Fruit fly (Drosophila melanogaster) whole organism, embryonic: Measurements from ENCODE around the gene CG44362.

ENCODE experiments used
- Aef1 ChIP-seq: fragments of 200-800 bp; sonication (Bioruptor generic); IDR thresholded peaks from 3 replicates; pipeline ENCODE4 v1.3.6; 2022; ENCODE audit warnings: missing biosample characterization, missing genetic modification characterization
- CG10959 ChIP-seq: fragments of 200-800 bp; sonication (Bioruptor generic); IDR thresholded peaks from 2 replicates; pipeline ENCODE4 v1.3.6; 2022; ENCODE audit warnings: missing biosample characterization, missing genetic modification characterization
- CG11085 ChIP-seq: fragments of 200-800 bp; sonication (Bioruptor generic); IDR thresholded peaks from 2 replicates; pipeline ENCODE4 v1.3.6; 2022; ENCODE audit warnings: missing biosample characterization, missing genetic modification characterization
- CG12659 ChIP-seq: fragments of 200-800 bp; sonication (Bioruptor generic); optimal IDR thresholded peaks from 3 replicates; lab custom pipeline; 2017; ENCODE audit warnings: mild to moderate bottlenecking, missing biosample characterization, missing genetic modification reagents, missing genetic modification characterization
- CG12942 ChIP-seq: fragments of 200-800 bp; sonication (Bioruptor generic); optimal IDR thresholded peaks from 3 replicates; lab custom pipeline; 2016; ENCODE audit warnings: missing biosample characterization, missing genetic modification characterization
- CG13123 ChIP-seq: fragments of 200-800 bp; sonication (Bioruptor generic); optimal IDR thresholded peaks from 2 replicates; lab custom pipeline; 2016; ENCODE audit warnings: missing biosample characterization, missing genetic modification characterization
- CG13624 ChIP-seq: fragments of 200-800 bp; sonication (Bioruptor generic); optimal IDR thresholded peaks from 2 replicates; lab custom pipeline; 2016; ENCODE audit warnings: missing biosample characterization, missing genetic modification characterization
- CG13894 ChIP-seq: fragments of 200-800 bp; sonication (Bioruptor generic); optimal IDR thresholded peaks from 3 replicates; lab custom pipeline; 2018; ENCODE audit warnings: missing biosample characterization, mild to moderate bottlenecking, missing genetic modification characterization, moderate library complexity
- CG1602 ChIP-seq: fragments of 200-800 bp; sonication (Bioruptor generic); optimal IDR thresholded peaks from 3 replicates; lab custom pipeline; 2016; ENCODE audit warnings: missing biosample characterization, missing genetic modification characterization
- CG16779 ChIP-seq: fragments of 200-800 bp; sonication (Bioruptor generic); IDR thresholded peaks from 2 replicates; pipeline ENCODE4 v1.3.6; 2022; ENCODE audit warnings: missing biosample characterization, missing genetic modification characterization
- CG17186 ChIP-seq: fragments of 200-800 bp; sonication (Bioruptor generic); optimal IDR thresholded peaks from 3 replicates; lab custom pipeline; 2017; ENCODE audit warnings: missing biosample characterization, missing genetic modification reagents, missing genetic modification characterization
- CG18764 ChIP-seq: fragments of 200-800 bp; sonication (Bioruptor generic); optimal IDR thresholded peaks from 3 replicates; lab custom pipeline; 2016; ENCODE audit warnings: missing biosample characterization, missing genetic modification characterization
- CG2202 ChIP-seq: fragments of 200-800 bp; sonication (Bioruptor generic); optimal IDR thresholded peaks from 2 replicates; lab custom pipeline; 2018; ENCODE audit warnings: missing biosample characterization, mild to moderate bottlenecking, missing genetic modification characterization
- CG2678 ChIP-seq: fragments of 200-800 bp; sonication (Bioruptor generic); optimal IDR thresholded peaks from 3 replicates; lab custom pipeline; 2019; ENCODE audit warnings: missing biosample characterization, mild to moderate bottlenecking, missing genetic modification characterization, moderate library complexity
- CG30020 ChIP-seq: fragments of 200-800 bp; optimal IDR thresholded peaks from 2 replicates; lab custom pipeline; 2019; ENCODE audit warnings: missing biosample characterization, mild to moderate bottlenecking, missing genetic modification characterization, moderate library complexity
- CG3065 ChIP-seq: fragments of 200-800 bp; sonication (Bioruptor generic); optimal IDR thresholded peaks from 2 replicates; lab custom pipeline; 2016; ENCODE audit warnings: missing biosample characterization, missing genetic modification characterization
- CG31224 ChIP-seq: fragments of 200-800 bp; sonication (Bioruptor generic); IDR thresholded peaks from 2 replicates; pipeline ENCODE4 v1.3.6; 2022; ENCODE audit warnings: missing biosample characterization, missing genetic modification characterization
- CG31388 ChIP-seq: fragments of 200-800 bp; sonication (Bioruptor generic); optimal IDR thresholded peaks from 2 replicates; lab custom pipeline; 2016; ENCODE audit warnings: missing biosample characterization, missing genetic modification characterization
- CG33557 ChIP-seq: fragments of 200-800 bp; sonication (Bioruptor generic); optimal IDR thresholded peaks from 2 replicates; lab custom pipeline; 2019; ENCODE audit warnings: missing biosample characterization, mild to moderate bottlenecking, missing genetic modification characterization, moderate library complexity
- CG4707 ChIP-seq: fragments of 200-800 bp; sonication (Bioruptor generic); optimal IDR thresholded peaks from 2 replicates; lab custom pipeline; 2018; ENCODE audit warnings: missing biosample characterization, mild to moderate bottlenecking, missing genetic modification characterization, moderate library complexity
- CG5953 ChIP-seq: fragments of 200-800 bp; sonication (Bioruptor generic); IDR thresholded peaks from 2 replicates; pipeline ENCODE4 v1.3.6; 2022; ENCODE audit warnings: missing biosample characterization, missing genetic modification characterization
- CG6654 ChIP-seq: fragments of 200-800 bp; sonication (Bioruptor generic); optimal IDR thresholded peaks from 2 replicates; lab custom pipeline; 2017; ENCODE audit warnings: missing biosample characterization, mild to moderate bottlenecking, missing genetic modification characterization
- CG6689 ChIP-seq: fragments of 200-800 bp; sonication (Bioruptor generic); IDR thresholded peaks from 2 replicates; pipeline ENCODE4 v1.3.6; 2022; ENCODE audit warnings: missing biosample characterization, missing genetic modification characterization
- CG7745 ChIP-seq: fragments of 200-800 bp; sonication (Bioruptor generic); optimal IDR thresholded peaks from 2 replicates; lab custom pipeline; 2018; ENCODE audit warnings: missing biosample characterization, mild to moderate bottlenecking, missing genetic modification characterization, moderate library complexity
- CG8290 ChIP-seq, 3 experiments: fragments of 200-800 bp; sonication (Bioruptor generic); optimal IDR thresholded peaks; 2 replicates each; lab custom pipeline; 2016 to 2019; ENCODE audit warnings: missing biosample characterization in 3 of 3, missing genetic modification characterization in 3 of 3, mild to moderate bottlenecking in 2 of 3, moderate library complexity in 1 of 3
- CG8765 ChIP-seq: fragments of 200-800 bp; sonication (Bioruptor generic); IDR thresholded peaks from 2 replicates; pipeline ENCODE4 v1.3.6; 2022; ENCODE audit warnings: missing biosample characterization, missing genetic modification characterization
- CG9876 ChIP-seq: fragments of 200-800 bp; sonication (Bioruptor generic); optimal IDR thresholded peaks from 2 replicates; lab custom pipeline; 2016; ENCODE audit warnings: missing biosample characterization, missing genetic modification characterization
- CrebB ChIP-seq: fragments of 200-800 bp; sonication (Bioruptor generic); optimal IDR thresholded peaks from 3 replicates; lab custom pipeline; 2018; ENCODE audit warnings: missing biosample characterization, mild to moderate bottlenecking, missing genetic modification characterization
- GATAe ChIP-seq: fragments of 200-800 bp; sonication (Bioruptor generic); conservative IDR thresholded peaks from 2 replicates; pipeline ENCODE4 v1.3.6; 2022; ENCODE audit warnings: missing biosample characterization, missing genetic modification characterization
- Gsc ChIP-seq: fragments of 200-800 bp; sonication (Bioruptor generic); IDR thresholded peaks from 2 replicates; pipeline ENCODE4 v1.3.6; 2022; ENCODE audit warnings: missing biosample characterization, missing genetic modification characterization
- Hr78 ChIP-seq, 2 experiments: fragments of 200-800 bp in 1 of 2; fragments of >200 bp in 1 of 2; sonication (Bioruptor generic) in 1 of 2; optimal IDR thresholded peaks; 2 replicates each; lab custom pipeline; 2017 to 2019; ENCODE audit warnings: missing biosample characterization in 2 of 2, missing genetic modification characterization in 2 of 2, mild to moderate bottlenecking in 1 of 2, moderate library complexity in 1 of 2
- Meics ChIP-seq: fragments of 200-800 bp; sonication (Bioruptor generic); optimal IDR thresholded peaks from 2 replicates; lab custom pipeline; 2017; ENCODE audit warnings: missing biosample characterization, mild to moderate bottlenecking, missing genetic modification characterization
- Myb ChIP-seq: fragments of 200-800 bp; sonication (Bioruptor generic); optimal IDR thresholded peaks from 2 replicates; lab custom pipeline; 2016; ENCODE audit warnings: missing biosample characterization, missing genetic modification characterization
- Opbp ChIP-seq: fragments of 200-800 bp; sonication (Bioruptor generic); IDR thresholded peaks from 3 replicates; pipeline ENCODE4 v1.3.6; 2022; ENCODE audit warnings: missing biosample characterization, missing genetic modification characterization; ENCODE audit not compliant: partially characterized antibody
- Poxn ChIP-seq: fragments of 200-800 bp; sonication (Bioruptor generic); IDR thresholded peaks from 2 replicates; pipeline ENCODE4 v1.3.6; 2022; ENCODE audit warnings: missing biosample characterization, missing genetic modification characterization
- Ssrp ChIP-seq: fragments of 200-800 bp; sonication (Bioruptor generic); optimal IDR thresholded peaks from 2 replicates; lab custom pipeline; 2018; ENCODE audit warnings: missing biosample characterization, mild to moderate bottlenecking, missing genetic modification characterization, moderate library complexity
- Stat92E ChIP-seq, 3 experiments: fragments of >200 bp in 2 of 3; fragments of 200-800 bp in 1 of 3; sonication (Bioruptor generic) in 1 of 3; optimal IDR thresholded peaks; 2 replicates each; lab custom pipeline; 2017 to 2019; ENCODE audit warnings: missing biosample characterization in 3 of 3, missing genetic modification characterization in 3 of 3, mild to moderate bottlenecking in 1 of 3, moderate library complexity in 1 of 3
- Taf1 ChIP-seq: fragments of 200-800 bp; sonication (Bioruptor generic); IDR thresholded peaks from 2 replicates; pipeline ENCODE4 v1.3.6; 2022; ENCODE audit warnings: missing biosample characterization, missing genetic modification characterization
- en ChIP-seq: fragments of 200-800 bp; sonication (Bioruptor generic); optimal IDR thresholded peaks from 2 replicates; lab custom pipeline; 2016; ENCODE audit warnings: missing biosample characterization, missing genetic modification characterization
- fd64A ChIP-seq: fragments of 200-800 bp; sonication (Bioruptor generic); optimal IDR thresholded peaks from 3 replicates; lab custom pipeline; 2018; ENCODE audit warnings: missing biosample characterization, mild to moderate bottlenecking, missing genetic modification characterization
- gem ChIP-seq: fragments of 200-800 bp; sonication (Bioruptor generic); optimal IDR thresholded peaks from 2 replicates; lab custom pipeline; 2019; ENCODE audit warnings: missing biosample characterization, mild to moderate bottlenecking, missing genetic modification characterization, moderate library complexity
- grn ChIP-seq: fragments of 200-800 bp; sonication (Bioruptor generic); optimal IDR thresholded peaks from 3 replicates; lab custom pipeline; 2017; ENCODE audit warnings: missing biosample characterization, missing genetic modification characterization
- jigr1 ChIP-seq: fragments of 200-800 bp; sonication (Bioruptor generic); IDR thresholded peaks from 3 replicates; pipeline ENCODE4 v1.3.6; 2022; ENCODE audit warnings: missing biosample characterization, missing genetic modification characterization
- mld ChIP-seq: fragments of 200-800 bp; sonication (Bioruptor generic); IDR thresholded peaks from 3 replicates; pipeline ENCODE4 v1.3.6; 2022; ENCODE audit warnings: missing biosample characterization, missing genetic modification characterization; ENCODE audit not compliant: partially characterized antibody
- nom ChIP-seq: fragments of 200-800 bp; sonication (Bioruptor generic); optimal IDR thresholded peaks from 2 replicates; lab custom pipeline; 2017; ENCODE audit warnings: missing biosample characterization, missing genetic modification characterization, mild to moderate bottlenecking, moderate library complexity, missing genetic modification reagents
- psq ChIP-seq: fragments of 200-800 bp; sonication (Bioruptor generic); optimal IDR thresholded peaks from 2 replicates; lab custom pipeline; 2017; ENCODE audit warnings: missing biosample characterization, missing genetic modification characterization
- scrt ChIP-seq: fragments of 200-800 bp; sonication (Bioruptor generic); optimal IDR thresholded peaks from 2 replicates; lab custom pipeline; 2018; ENCODE audit warnings: missing biosample characterization, mild to moderate bottlenecking, missing genetic modification characterization, moderate library complexity
- shn ChIP-seq: fragments of 200-800 bp; sonication (Bioruptor generic); optimal IDR thresholded peaks from 3 replicates; lab custom pipeline; 2016; ENCODE audit warnings: missing biosample characterization, missing genetic modification characterization
- sim ChIP-seq: fragments of 200-800 bp; sonication (Bioruptor generic); IDR thresholded peaks from 2 replicates; pipeline ENCODE4 v1.3.6; 2022; ENCODE audit warnings: missing biosample characterization, missing genetic modification characterization
- zen2 ChIP-seq: fragments of 200-800 bp; sonication (Bioruptor generic); IDR thresholded peaks from 3 replicates; pipeline ENCODE4 v1.3.6; 2022; ENCODE audit warnings: missing biosample characterization, missing genetic modification characterization; ENCODE audit not compliant: partially characterized antibody

Gene CG44362

DNA sequence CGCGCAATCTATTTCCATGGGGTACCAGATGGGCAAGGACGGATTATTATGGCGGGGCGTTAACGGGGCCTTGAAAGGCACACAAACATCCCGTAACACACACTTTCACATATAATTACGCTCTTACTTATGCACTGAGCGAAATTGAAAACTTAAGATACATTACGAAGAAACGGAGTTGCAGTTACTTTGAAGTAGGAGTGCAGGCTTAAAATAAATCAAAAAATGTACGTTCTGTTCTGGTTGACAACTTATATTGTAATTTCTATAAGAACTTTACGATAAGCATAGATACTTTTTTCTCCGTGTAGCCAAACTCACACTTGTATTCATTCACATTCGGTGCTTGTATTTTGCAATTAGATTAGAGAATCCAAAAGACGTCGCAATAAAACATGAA lies 44.3 kb upstream of the CG44362 start (continued):
- TF ChIP-seq GATAe (GFP tag; lab: Robert Waterston, UW) (0 out of 2 replicates have a peak, but pooled peaks have one; percentile 82), Myb (GFP tag; lab: Kevin White, UChicago) (peak; percentile 80), CG9876 (peak; percentile 75), CG2678 (tag; lab: Kevin White, UChicago) (peak; percentile 88), CG10959 (GFP tag; lab: Robert Waterston, UW) (peak; percentile 49), nom (GFP tag; lab: Kevin White, UChicago) (no peak), CG7745 (tag; lab: Kevin White, UChicago) (peak; percentile 12), Stat92E (GFP tag; optimal IDR thresholded peaks at IDR 0.05; lab: Kevin White, UChicago) (no peak), CG11085 (peak; percentile 85), Poxn (GFP tag; lab: Robert Waterston, UW) (peak; percentile 76), grn (no peak), psq (GFP tag; lab: Kevin White, UChicago) (peak; percentile 25), Meics (peak; percentile 91), zen2 (GFP tag; lab: Robert Waterston, UW) (no peak), CG12659 (GFP tag; lab: Kevin White, UChicago) (peak; percentile 88), Taf1 (peak; percentile 83), CG13123 (peak; percentile 40), CG30020 (no peak), CG13894 (tag; lab: Kevin White, UChicago) (peak; percentile 80), Ssrp (tag; lab: Kevin White, UChicago) (peak; percentile 51), CG33557 (GFP tag; lab: Kevin White, UChicago) (no peak), mld (no peak), Hr78 (GFP tag; optimal IDR thresholded peaks at IDR 0.05; lab: Kevin White, UChicago) (no peak), CG12942 (GFP tag; lab: Kevin White, UChicago) (peak; percentile 71), CG16779 (GFP tag; lab: Robert Waterston, UW) (peak; percentile 82), CG6689 (GFP tag; lab: Robert Waterston, UW) (peak; percentile 72), CG17186 (GFP tag; lab: Kevin White, UChicago) (no peak), CG1602 (GFP tag; lab: Kevin White, UChicago) (peak; percentile 70), CG31224 (peak; percentile 83), fd64A (GFP tag; lab: Kevin White, UChicago) (no peak), Opbp (GFP tag; lab: Robert Waterston, UW) (no peak), CG4707 (peak; percentile 37), CG31388 (GFP tag; lab: Kevin White, UChicago) (peak; percentile 57), en (GFP tag; lab: Kevin White, UChicago) (peak; percentile 74), CG13624 (GFP tag; lab: Kevin White, UChicago) (peak; percentile 90), gem (tag; lab: Kevin White, UChicago) (peak; percentile 92), CG2202 (no peak), CG18764 (GFP tag; lab: Kevin White, UChicago) (peak; percentile 62), jigr1 (GFP tag; lab: Robert Waterston, UW) (no peak), Aef1 (GFP tag; lab: Robert Waterston, UW) (peak; percentile 90), sim (GFP tag; lab: Robert Waterston, UW) (peak; percentile 62; the same call in 1 of the 2 replicates), Gsc (no peak), CG8290 (GFP tag; optimal IDR thresholded peaks at IDR 0.05; lab: Kevin White, UChicago) (no peak), CG8290 (tag; optimal IDR thresholded peaks at IDR 0.05; lab: Kevin White, UChicago) (peak in 1 of 2 experiments; percentile 94), scrt (peak; percentile 74), CG5953 (GFP tag; lab: Robert Waterston, UW) (peak; percentile 67; the same call in 1 of the 2 replicates), CG6654 (GFP tag; lab: Kevin White, UChicago) (peak; percentile 47), CG3065 (GFP tag; lab: Kevin White, UChicago) (peak; percentile 42), CrebB (tag; lab: Kevin White, UChicago) (peak; percentile 69), CG8765 (GFP tag; lab: Robert Waterston, UW) (peak; percentile 64; the same call in 1 of the 2 replicates), shn (GFP tag; lab: Kevin White, UChicago) (peak; percentile 78)
